6 worm cellular contexts compared by ENCODE assay signal in the genomic region with DNA sequence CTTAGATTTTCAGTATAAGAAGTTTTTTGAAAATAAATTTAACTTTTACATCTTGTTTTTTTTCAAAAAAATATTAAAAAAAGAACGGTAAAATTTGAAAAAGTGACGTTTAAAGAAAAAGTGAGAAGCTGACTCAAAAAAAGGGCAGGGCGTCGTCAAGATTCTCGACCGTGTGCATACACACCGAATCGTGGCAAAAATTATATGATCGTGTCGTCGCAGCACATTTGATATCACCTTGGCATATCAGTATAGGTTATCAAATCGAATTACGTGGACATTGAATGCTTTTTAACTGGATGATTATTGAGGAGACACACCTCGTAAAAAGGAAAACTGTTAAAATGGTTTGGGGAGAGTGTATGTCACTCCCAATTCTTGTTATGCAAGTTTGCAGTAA.
TF ChIP-seq lines count a peak whose summit lies in the region.

No protein-coding gene starts in this region.

TF ChIP-seq in whole organism, L1 larva, 84 proteins besides CTCF, POLR2A, EP300 and RAD21:
- TF ChIP-seq nhr-90 (tag; optimal IDR thresholded peaks at IDR 0.05; lab: Kevin White, UChicago; ENCODE audit: poor library complexity) = peak; percentile 5
- TF ChIP-seq efl-1 (optimal IDR thresholded peaks at IDR 0.05; lab: Kevin White, UChicago) = no peak
- peak in 1 of 2 experiments; percentile 41 for TF ChIP-seq efl-1 (GFP tag; optimal IDR thresholded peaks at IDR 0.05 in 1 of 2; lab: Kevin White, UChicago)
- no peak for TF ChIP-seq xbp-1 (tag; optimal IDR thresholded peaks at IDR 0.05; lab: Kevin White, UChicago)
- TF ChIP-seq ama-1 (optimal IDR thresholded peaks at IDR 0.05; lab: Kevin White, UChicago) = peak; percentile 45
- TF ChIP-seq elt-2 (tag; optimal IDR thresholded peaks at IDR 0.05; lab: Kevin White, UChicago) = peak; percentile 47
- no peak for TF ChIP-seq fos-1 (tag; optimal IDR thresholded peaks at IDR 0.05; lab: Kevin White, UChicago)

TF ChIP-seq in whole organism, L2 larva, 48 proteins besides CTCF, POLR2A, EP300 and RAD21:
- peak; percentile 97 for TF ChIP-seq fos-1 (tag; optimal IDR thresholded peaks at IDR 0.05; lab: Kevin White, UChicago)
- no peak for TF ChIP-seq ama-1 (optimal IDR thresholded peaks at IDR 0.05; lab: Kevin White, UChicago)
- TF ChIP-seq mab-5 (tag; optimal IDR thresholded peaks at IDR 0.05; lab: Kevin White, UChicago) = no peak
- TF ChIP-seq nhr-11 (tag; optimal IDR thresholded peaks at IDR 0.05; lab: Kevin White, UChicago) = no peak
- no peak for TF ChIP-seq nhr-77 (tag; optimal IDR thresholded peaks at IDR 0.05; lab: Kevin White, UChicago)
- TF ChIP-seq ceh-16 (tag; optimal IDR thresholded peaks at IDR 0.05; lab: Kevin White, UChicago) = no peak
- TF ChIP-seq alr-1 (tag; optimal IDR thresholded peaks at IDR 0.05; lab: Kevin White, UChicago) = no peak
- no peak for TF ChIP-seq lsy-2 (tag; optimal IDR thresholded peaks at IDR 0.05; lab: Kevin White, UChicago)
- peak; percentile 6 for TF ChIP-seq sma-9 (GFP tag; optimal IDR thresholded peaks at IDR 0.05; lab: Kevin White, UChicago)
- no peak for TF ChIP-seq sma-9 (tag; optimal IDR thresholded peaks at IDR 0.05; lab: Kevin White, UChicago)
- no peak for TF ChIP-seq nhr-10 (tag; optimal IDR thresholded peaks at IDR 0.05; lab: Kevin White, UChicago)
- TF ChIP-seq lin-11 (tag; optimal IDR thresholded peaks at IDR 0.05; lab: Kevin White, UChicago) = no peak
- peak; percentile 10 for TF ChIP-seq gmeb-1 (tag; optimal IDR thresholded peaks at IDR 0.05; lab: Kevin White, UChicago)
- TF ChIP-seq crh-2 (tag; optimal IDR thresholded peaks at IDR 0.05; lab: Kevin White, UChicago) = peak; percentile 73

TF ChIP-seq in whole organism, L3 larva, 47 proteins besides CTCF, POLR2A, EP300 and RAD21:
- TF ChIP-seq elt-2 (tag; optimal IDR thresholded peaks at IDR 0.05; lab: Kevin White, UChicago) (peak; percentile 93), nhr-43 (tag; optimal IDR thresholded peaks at IDR 0.05; lab: Kevin White, UChicago; ENCODE audit: poor library complexity, severe bottlenecking) (no peak), mdl-1 (tag; optimal IDR thresholded peaks at IDR 0.05; lab: Kevin White, UChicago) (no peak), R02D3.7 (tag; optimal IDR thresholded peaks at IDR 0.05; lab: Kevin White, UChicago) (no peak), pqm-1 (tag; optimal IDR thresholded peaks at IDR 0.05; lab: Kevin White, UChicago) (peak; percentile 57)

TF ChIP-seq in whole organism, L4 larva, 104 proteins besides CTCF, POLR2A, EP300 and RAD21 (continues in another document):
- TF ChIP-seq dmd-8 (GFP tag; IDR thresholded peaks at IDR 0.05; lab: Robert Waterston, UW) (no peak), Y75B8A.6 (GFP tag; IDR thresholded peaks at IDR 0.05; lab: Robert Waterston, UW) (no peak), lin-13 (GFP tag; optimal IDR thresholded peaks at IDR 0.05; lab: Kevin White, UChicago) (no peak), mxl-2 (GFP tag; conservative IDR thresholded peaks at IDR 0.05; lab: Robert Waterston, UW) (no peak), ZK546.5 (tag; optimal IDR thresholded peaks at IDR 0.05; lab: Kevin White, UChicago) (no peak), daf-19 (GFP tag; conservative IDR thresholded peaks at IDR 0.05; lab: Robert Waterston, UW) (no peak), zag-1 (tag; optimal IDR thresholded peaks at IDR 0.05; lab: Kevin White, UChicago) (no peak), nhr-48 (tag; optimal IDR thresholded peaks at IDR 0.05; lab: Kevin White, UChicago) (no peak), zfp-2 (tag; optimal IDR thresholded peaks at IDR 0.05; lab: Kevin White, UChicago) (no peak), mes-2 (tag; optimal IDR thresholded peaks at IDR 0.05; lab: Kevin White, UChicago; ENCODE audit: poor library complexity, severe bottlenecking) (peak; percentile 11), lin-38 (GFP tag; IDR thresholded peaks at IDR 0.05; lab: Robert Waterston, UW) (peak; percentile 39; the same call in 1 of the 2 replicates), nhr-41 (GFP tag; IDR thresholded peaks at IDR 0.05; lab: Robert Waterston, UW) (0 out of 2 replicates have a peak, but pooled peaks have one; percentile 40), daf-16 (GFP tag; optimal IDR thresholded peaks at IDR 0.05; lab: Kevin White, UChicago) (peak in 1 of 2 experiments; percentile 2), daf-16 (tag; optimal IDR thresholded peaks at IDR 0.05; lab: Kevin White, UChicago) (peak; percentile 59), mxl-3 (GFP tag; optimal IDR thresholded peaks at IDR 0.05; lab: Kevin White, UChicago) (peak; percentile 53), mdt-29 (GFP tag; IDR thresholded peaks at IDR 0.05; lab: Robert Waterston, UW) (no peak), ama-1 (optimal IDR thresholded peaks at IDR 0.05; lab: Kevin White, UChicago) (peak; percentile 34), lin-1 (GFP tag; IDR thresholded peaks at IDR 0.05; lab: Robert Waterston, UW) (0 out of 2 replicates have a peak, but pooled peaks have one; percentile 27), dmd-6 (GFP tag; IDR thresholded peaks at IDR 0.05; lab: Robert Waterston, UW) (peak; percentile 80), lin-15B (tag; optimal IDR thresholded peaks at IDR 0.05; lab: Kevin White, UChicago) (no peak), unc-39 (tag; optimal IDR thresholded peaks at IDR 0.05; lab: Kevin White, UChicago) (no peak)

TF ChIP-seq in whole organism, late embryonic, 69 proteins besides CTCF, POLR2A, EP300 and RAD21:
- TF ChIP-seq C08G9.2 (tag; optimal IDR thresholded peaks at IDR 0.05; lab: Kevin White, UChicago) (no peak), elt-4 (tag; optimal IDR thresholded peaks at IDR 0.05; lab: Kevin White, UChicago) (no peak), elt-2 (tag; optimal IDR thresholded peaks at IDR 0.05; lab: Kevin White, UChicago) (peak; percentile 49)
TF ChIP-seq in whole organism, late embryonic: peak in this region for 1.

TF ChIP-seq in whole organism, young adult, 124 proteins besides CTCF, POLR2A, EP300 and RAD21:
- TF ChIP-seq akir-1 (GFP tag; optimal IDR thresholded peaks at IDR 0.05; lab: Kevin White, UChicago) = no peak
- TF ChIP-seq dox-1 (GFP tag; IDR thresholded peaks at IDR 0.05; lab: Robert Waterston, UW) = peak; percentile 76
- TF ChIP-seq hrde-1 (tag; optimal IDR thresholded peaks at IDR 0.05; lab: Kevin White, UChicago; ENCODE audit: borderline replicate concordance) = peak; percentile 54
- TF ChIP-seq attf-5 (GFP tag; optimal IDR thresholded peaks at IDR 0.05; lab: Kevin White, UChicago) = peak; percentile 49
- no peak for TF ChIP-seq dpl-1 (GFP tag; optimal IDR thresholded peaks at IDR 0.05; lab: Kevin White, UChicago)
- TF ChIP-seq ceh-40 (GFP tag; IDR thresholded peaks at IDR 0.05; lab: Robert Waterston, UW) = no peak
- no peak for TF ChIP-seq T26A5.8 (tag; optimal IDR thresholded peaks at IDR 0.05; lab: Kevin White, UChicago)
- TF ChIP-seq snpc-4 (GFP tag; optimal IDR thresholded peaks at IDR 0.05; lab: Kevin White, UChicago) = no peak
- TF ChIP-seq snpc-4 (tag; optimal IDR thresholded peaks at IDR 0.05; lab: Kevin White, UChicago) = peak in 1 of 4 experiments; percentile 36
- TF ChIP-seq ama-1 (optimal IDR thresholded peaks at IDR 0.05; lab: Kevin White, UChicago) = no peak
- peak in 1 of 2 experiments; percentile 30 for TF ChIP-seq ama-1 (GFP tag; optimal IDR thresholded peaks at IDR 0.05; lab: Kevin White, UChicago)
- peak; percentile 96 for TF ChIP-seq nhr-80 (tag; optimal IDR thresholded peaks at IDR 0.05; lab: Kevin White, UChicago)
- TF ChIP-seq let-607 (tag; optimal IDR thresholded peaks at IDR 0.05; lab: Kevin White, UChicago) = peak; percentile 82 to 93
